Fruit fly (Drosophila melanogaster): ENCODE data around the gene CG33181.

CG33181 gene

dm6 chrX:8529598-8529997 lies 40.5 kb downstream of the CG33181 start, which contains the start of gene PIP82:
TSS of gene PIP82 (minus strand) at chrX:8529698.
- TF ChIP-seq Gug (GFP tag; IDR thresholded peaks at IDR 0.05) (no peak), dsx (GFP tag; optimal IDR thresholded peaks at IDR 0.05; ENCODE audit: poor library complexity, severe bottlenecking) (no peak), net (GFP tag; optimal IDR thresholded peaks at IDR 0.05) (no peak), CG32006 (GFP tag; optimal IDR thresholded peaks at IDR 0.05) (no peak), achi (GFP tag; optimal IDR thresholded peaks at IDR 0.05) (no peak), CG10669 (GFP tag; optimal IDR thresholded peaks at IDR 0.05) (no peak), CG6854 (GFP tag; optimal IDR thresholded peaks at IDR 0.05) (no peak), CG34406 (GFP tag; optimal IDR thresholded peaks at IDR 0.05) (no peak), CG6276 (GFP tag; optimal IDR thresholded peaks at IDR 0.05) (no peak), CG7368 (GFP tag; optimal IDR thresholded peaks at IDR 0.05) (no peak), Hr4 (GFP tag; optimal IDR thresholded peaks at IDR 0.05) (no peak), svp (GFP tag) (no peak), CG15336 (GFP tag; IDR thresholded peaks at IDR 0.05) (no peak), OdsH (GFP tag; optimal IDR thresholded peaks at IDR 0.05) (no peak), CG3032 (tag; optimal IDR thresholded peaks at IDR 0.05) (no peak), Ets21C (GFP tag; optimal IDR thresholded peaks at IDR 0.05) (no peak), Eip78C (GFP tag) (no peak), Blimp-1 (GFP tag; optimal IDR thresholded peaks at IDR 0.05) (no peak), CG16779 (tag; optimal IDR thresholded peaks at IDR 0.05) (no peak)

dm6 chrX:8531775-8532174 lies 42.6 kb downstream of the CG33181 start:
- TF ChIP-seq CG15336 (GFP tag; IDR thresholded peaks at IDR 0.05): no peak
- 0 out of 3 replicates have a peak, but pooled peaks have one; percentile 25 for TF ChIP-seq eg (GFP tag; IDR thresholded peaks at IDR 0.05)

dm6 chrX:8533589-8534320 lies 44.6 kb downstream of the CG33181 start:
- peak; percentile 14 for TF ChIP-seq cyc (GFP tag; optimal IDR thresholded peaks at IDR 0.05)
- TF ChIP-seq Met (GFP tag; optimal IDR thresholded peaks at IDR 0.05): no peak
- TF ChIP-seq fd59A (GFP tag; optimal IDR thresholded peaks at IDR 0.05): no peak
- TF ChIP-seq spab (GFP tag; optimal IDR thresholded peaks at IDR 0.05): no peak
- no peak for TF ChIP-seq lz (GFP tag; optimal IDR thresholded peaks at IDR 0.05)
- TF ChIP-seq CG10669 (GFP tag; optimal IDR thresholded peaks at IDR 0.05): peak; percentile 0
- peak; percentile 31 for TF ChIP-seq CG31627 (GFP tag; optimal IDR thresholded peaks at IDR 0.05)
- TF ChIP-seq CG11762 (GFP tag; optimal IDR thresholded peaks at IDR 0.05; ENCODE audit: insufficient read depth): no peak
- peak; percentile 8 for TF ChIP-seq esn (GFP tag; optimal IDR thresholded peaks at IDR 0.05)
- TF ChIP-seq CG6792 (GFP tag; optimal IDR thresholded peaks at IDR 0.05): no peak
- peak; percentile 9 for TF ChIP-seq topi (GFP tag; optimal IDR thresholded peaks at IDR 0.05)
- TF ChIP-seq CG3032 (tag; optimal IDR thresholded peaks at IDR 0.05): peak; percentile 0
- peak; percentile 96 for TF ChIP-seq eg (GFP tag; IDR thresholded peaks at IDR 0.05)
- TF ChIP-seq Blimp-1 (GFP tag; optimal IDR thresholded peaks at IDR 0.05): no peak
- TF ChIP-seq salr (GFP tag; optimal IDR thresholded peaks at IDR 0.05): peak in 1 of 2 experiments; percentile 65
- TF ChIP-seq Eip78C (GFP tag): peak; percentile 74
- no peak for TF ChIP-seq Ets21C (GFP tag; optimal IDR thresholded peaks at IDR 0.05)
- TF ChIP-seq CG8632 (GFP tag; optimal IDR thresholded peaks at IDR 0.05): no peak
- TF ChIP-seq pdm3 (GFP tag; optimal IDR thresholded peaks at IDR 0.05): peak; percentile 59
- TF ChIP-seq CG6854 (GFP tag; optimal IDR thresholded peaks at IDR 0.05): no peak
- no peak for TF ChIP-seq CG34406 (GFP tag; optimal IDR thresholded peaks at IDR 0.05)
- TF ChIP-seq CG6808 (GFP tag; optimal IDR thresholded peaks at IDR 0.05): no peak
- peak; percentile 47 for TF ChIP-seq achi (GFP tag; optimal IDR thresholded peaks at IDR 0.05)
- no peak for TF ChIP-seq ss (GFP tag; optimal IDR thresholded peaks at IDR 0.05)
- no peak for TF ChIP-seq Ets96B (tag; optimal IDR thresholded peaks at IDR 0.05)
- no peak for TF ChIP-seq Smox (GFP tag; optimal IDR thresholded peaks at IDR 0.05)
- TF ChIP-seq Sox102F (GFP tag; optimal IDR thresholded peaks at IDR 0.05): no peak
- TF ChIP-seq Hr38 (GFP tag; optimal IDR thresholded peaks at IDR 0.05): no peak
- no peak for TF ChIP-seq CG8319 (GFP tag; optimal IDR thresholded peaks at IDR 0.05)
- peak; percentile 56 for TF ChIP-seq net (GFP tag; optimal IDR thresholded peaks at IDR 0.05)
- no peak for TF ChIP-seq fkh (GFP tag; optimal IDR thresholded peaks at IDR 0.05)
- no peak for TF ChIP-seq CG1621 (tag; optimal IDR thresholded peaks at IDR 0.05)
- no peak for TF ChIP-seq dac (GFP tag; optimal IDR thresholded peaks at IDR 0.05)
- TF ChIP-seq Lpt (GFP tag; optimal IDR thresholded peaks at IDR 0.05): peak; percentile 52
- peak; percentile 75 for TF ChIP-seq CG6276 (GFP tag; optimal IDR thresholded peaks at IDR 0.05)
- TF ChIP-seq Hr39 (GFP tag; optimal IDR thresholded peaks at IDR 0.05): peak; percentile 15
- TF ChIP-seq svp (GFP tag): peak; percentile 30

Data from whole organism, prepupa.